Worm (Caenorhabditis elegans) whole organism, L4/young adult: ENCODE results near the gene T19C3.6.

Source experiments
- W03F9.2 ChIP-seq: fragments of 150-350 bp; optimal IDR thresholded peaks from 2 replicates; lab custom pipeline; 2014; ENCODE audit warnings: missing biosample characterization, missing genetic modification characterization
- dao-5 ChIP-seq: sonication (generic microtip); optimal IDR thresholded peaks from 2 replicates; lab custom pipeline; 2016; ENCODE audit warnings: missing genotype, missing genetic modification characterization, moderate library complexity, missing compliant biosample characterization
- him-1 ChIP-seq: sonication (generic microtip); optimal IDR thresholded peaks from 2 replicates; lab custom pipeline; 2016; ENCODE audit warnings: missing genotype, missing genetic modification reagents, missing genetic modification characterization, missing compliant biosample characterization

DNA sequence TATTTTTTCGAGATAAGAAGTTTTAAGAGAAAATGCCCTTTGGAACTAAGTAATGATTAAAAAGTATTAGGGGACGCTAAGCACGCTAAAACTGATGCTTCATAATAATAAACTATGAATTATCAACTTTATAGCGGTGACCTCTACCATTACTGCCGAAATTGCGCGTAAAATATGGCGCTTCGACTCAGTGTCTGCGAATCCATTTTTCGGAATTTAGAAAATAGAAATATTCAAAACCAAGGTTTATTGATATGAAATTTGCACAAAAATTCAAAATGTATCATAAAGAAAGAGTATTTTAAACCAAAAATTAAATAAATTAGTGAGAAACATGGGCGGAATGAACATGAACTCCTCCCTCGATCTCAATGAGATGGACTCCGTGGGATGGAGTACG lies 32.0 kb downstream of the T19C3.6 start:
- TF ChIP-seq dao-5 (tag; lab: Kevin White, UChicago) (no peak), him-1 (tag; lab: Kevin White, UChicago) (no peak), W03F9.2 (tag; lab: Kevin White, UChicago) (no peak)
